Worm (Caenorhabditis elegans) whole organism, L1 larva: ENCODE data around the gene nlp-26.

Experiments
- alr-1 ChIP-seq: fragments of 200-800 bp; sonication (Bioruptor generic); optimal IDR thresholded peaks from 2 replicates; lab custom pipeline; 2018; ENCODE audit warnings: borderline replicate concordance, mild to moderate bottlenecking, missing genetic modification characterization, missing compliant biosample characterization
- elt-3 ChIP-seq, 6 experiments: fragments of 150-350 bp in 1 of 6; sonication (generic microtip); optimal IDR thresholded peaks; 2 replicates each; lab custom pipeline; 2017 to 2018; ENCODE audit warnings: missing biosample characterization in 6 of 6, missing genetic modification characterization in 6 of 6, inconsistent platforms in 1 of 6
- nhr-11 ChIP-seq: fragments of 150-350 bp; optimal IDR thresholded peaks from 2 replicates; lab custom pipeline; 2014; ENCODE audit warnings: missing biosample characterization, missing genetic modification characterization
- snpc-4 ChIP-seq: fragments of 150-350 bp; optimal IDR thresholded peaks from 2 replicates; lab custom pipeline; 2014; ENCODE audit warnings: missing biosample characterization, missing genetic modification characterization
- unc-62 ChIP-seq: fragments of 150-350 bp; optimal IDR thresholded peaks from 2 replicates; lab custom pipeline; 2014; ENCODE audit warnings: missing biosample characterization, missing genetic modification reagents, missing genetic modification characterization
- ztf-4 ChIP-seq: fragments of 150-350 bp; optimal IDR thresholded peaks from 2 replicates; lab custom pipeline; 2014; ENCODE audit warnings: missing biosample characterization, missing genetic modification characterization

DNA sequence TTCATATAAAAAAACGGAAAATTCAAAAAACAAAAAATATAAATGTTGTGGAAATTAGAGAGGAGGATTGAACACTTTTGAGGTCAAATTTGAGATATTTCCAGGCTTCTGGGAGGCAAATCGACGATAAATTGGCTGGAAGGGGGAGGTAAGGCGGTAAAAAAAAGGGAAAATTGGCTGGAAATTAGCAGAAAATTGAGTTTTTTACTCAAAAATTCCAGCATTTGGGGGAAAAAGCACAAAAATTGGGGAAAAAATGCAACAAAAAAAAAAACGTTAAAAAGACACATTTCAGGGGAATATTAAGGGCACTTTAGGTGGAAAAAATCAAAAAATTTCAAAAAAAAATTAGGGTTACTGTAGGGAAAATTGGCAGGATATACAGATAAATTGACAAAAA, 20.9 kb downstream of the nlp-26 start:
- no peak for TF ChIP-seq unc-62
- TF ChIP-seq nhr-11 (tag; lab: Kevin White, UChicago) = no peak
- TF ChIP-seq elt-3 (tag; optimal IDR thresholded peaks at IDR 0.05; lab: Kevin White, UChicago) = no peak
- no peak for TF ChIP-seq snpc-4 (tag; lab: Kevin White, UChicago)
- TF ChIP-seq ztf-4 = no peak
- TF ChIP-seq alr-1 = no peak
